Worm (Caenorhabditis elegans): Measurements from ENCODE around the gene mct-5.

Gene mct-5

DNA sequence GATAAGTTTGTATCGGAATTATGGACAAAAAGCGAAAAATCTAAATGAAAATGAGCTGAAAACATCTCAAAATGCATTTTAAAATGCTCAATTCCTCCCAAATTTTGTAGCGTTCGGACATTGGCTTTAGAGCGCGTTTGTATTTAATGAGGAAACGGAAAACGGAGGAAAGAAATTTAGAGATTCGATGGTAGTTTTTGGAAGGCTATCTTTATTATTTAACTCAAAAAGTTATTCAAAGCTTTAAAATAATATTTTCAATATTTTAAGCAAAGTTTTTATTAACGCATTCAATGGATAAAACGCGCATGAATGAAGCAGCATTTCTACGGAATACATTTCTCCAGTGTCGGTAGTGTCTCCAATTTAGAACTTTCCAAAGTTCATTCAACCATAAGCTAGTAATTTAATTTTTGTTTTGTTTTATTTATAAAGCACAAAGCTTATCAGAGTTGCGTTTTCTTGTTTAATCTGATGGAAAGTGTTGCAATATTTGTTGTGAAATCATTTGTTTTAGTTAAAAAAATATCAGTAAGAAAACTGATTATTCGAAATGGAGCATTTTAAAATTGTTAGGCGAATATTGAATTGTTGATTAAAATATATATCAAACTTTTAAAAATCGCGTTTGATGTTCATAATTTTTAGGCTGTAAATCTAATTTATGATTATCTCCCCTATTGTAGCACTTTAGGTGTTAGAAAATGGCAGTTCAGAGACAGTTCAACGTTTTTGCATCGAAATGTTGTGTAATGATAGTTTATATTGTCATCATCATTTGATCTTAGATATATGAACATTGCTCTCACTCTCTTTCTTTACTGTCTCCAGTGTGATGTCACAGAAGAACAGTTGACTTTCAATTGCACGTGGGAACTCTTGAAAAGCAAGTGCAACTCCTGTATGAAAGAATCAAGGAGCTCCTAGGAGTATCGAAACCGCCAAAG lies 25.5 kb downstream of the mct-5 start (continued):
- TF ChIP-seq D1046.2 (GFP tag; IDR thresholded peaks at IDR 0.05) (no peak), attf-4 (tag; optimal IDR thresholded peaks at IDR 0.05) (no peak), lin-29 (GFP tag; IDR thresholded peaks at IDR 0.05) (no peak), ztf-11 (tag; optimal IDR thresholded peaks at IDR 0.05) (no peak), nhr-28 (tag; optimal IDR thresholded peaks at IDR 0.05) (peak; percentile 65), nhr-77 (tag; optimal IDR thresholded peaks at IDR 0.05) (peak; percentile 38), F44E2.7 (GFP tag; IDR thresholded peaks at IDR 0.05) (no peak), pha-4 (GFP tag; IDR thresholded peaks at IDR 0.05) (no peak), pha-4 (tag; optimal IDR thresholded peaks at IDR 0.05) (peak; percentile 35), Y5F2A.4 (GFP tag; optimal IDR thresholded peaks at IDR 0.05) (no peak), hmg-1.1 (GFP tag; IDR thresholded peaks at IDR 0.05) (0 out of 2 replicates have a peak, but pooled peaks have one; percentile 23), ama-1 (optimal IDR thresholded peaks at IDR 0.05) (no peak), zfp-3 (GFP tag; conservative IDR thresholded peaks at IDR 0.05) (no peak), nhr-237 (tag; optimal IDR thresholded peaks at IDR 0.05) (no peak), daf-16 (GFP tag; optimal IDR thresholded peaks at IDR 0.05) (no peak), daf-16 (tag; optimal IDR thresholded peaks at IDR 0.05) (peak; percentile 59)

DNA sequence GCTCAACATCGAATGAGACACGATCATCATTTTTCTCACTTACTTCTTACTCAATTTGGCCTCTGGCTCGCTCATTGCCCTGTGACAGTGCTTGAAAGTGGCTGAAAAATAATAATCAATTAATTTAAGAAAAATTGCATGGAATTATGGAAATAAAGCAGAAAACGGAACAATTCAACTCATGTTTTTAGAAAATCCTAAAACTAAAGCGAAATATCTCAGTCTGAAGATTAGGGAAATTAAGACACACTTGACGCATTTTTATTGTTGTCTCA lies 26.1 kb downstream of the mct-5 start, which contains the start of gene kars-1:
Gene kars-1 (minus strand): TSS at position 101 of the 275 bp plus-strand sequence.
- no peak for TF ChIP-seq saeg-2 (GFP tag; IDR thresholded peaks at IDR 0.05)
- TF ChIP-seq F49E8.2 (tag; optimal IDR thresholded peaks at IDR 0.05; ENCODE audit: borderline replicate concordance) = no peak
- no peak for TF ChIP-seq ctbp-1 (GFP tag; IDR thresholded peaks at IDR 0.05)
- no peak for TF ChIP-seq nhr-10 (tag; optimal IDR thresholded peaks at IDR 0.05)
- no peak for TF ChIP-seq T20F7.1 (GFP tag; optimal IDR thresholded peaks at IDR 0.05)
- TF ChIP-seq Y5F2A.4 (GFP tag; optimal IDR thresholded peaks at IDR 0.05) = no peak
- no peak for TF ChIP-seq pha-4 (GFP tag; IDR thresholded peaks at IDR 0.05)
- no peak for TF ChIP-seq pha-4 (tag; optimal IDR thresholded peaks at IDR 0.05)
- no peak for TF ChIP-seq mdt-29 (GFP tag; IDR thresholded peaks at IDR 0.05)
- TF ChIP-seq vab-7 (GFP tag; IDR thresholded peaks at IDR 0.05) = no peak
- TF ChIP-seq ZK546.5 (tag; optimal IDR thresholded peaks at IDR 0.05) = no peak
- no peak for TF ChIP-seq nhr-48 (tag; optimal IDR thresholded peaks at IDR 0.05)

DNA sequence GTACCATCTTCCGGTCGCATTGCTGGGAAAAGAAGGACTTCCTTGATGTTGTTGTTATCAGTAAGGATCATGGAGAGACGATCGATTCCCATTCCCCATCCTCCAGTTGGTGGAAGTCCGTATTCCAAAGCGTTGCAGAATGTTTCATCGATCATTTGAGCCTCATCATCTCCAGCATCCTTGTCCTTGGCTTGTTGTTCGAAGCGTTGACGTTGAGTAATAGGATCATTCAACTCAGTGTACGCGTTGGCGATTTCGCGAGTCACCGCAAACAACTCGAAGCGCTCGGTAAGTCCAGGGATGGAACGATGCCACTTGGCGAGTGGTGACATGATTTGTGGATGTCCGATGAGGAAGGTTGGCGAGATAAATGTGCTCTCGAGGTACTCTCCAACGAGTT lies 28.0 kb downstream of the mct-5 start:
- TF ChIP-seq nhr-111 (GFP tag; optimal IDR thresholded peaks at IDR 0.05) (no peak), dmd-8 (GFP tag; IDR thresholded peaks at IDR 0.05) (no peak), F37D6.2 (tag; optimal IDR thresholded peaks at IDR 0.05) (no peak), ctbp-1 (GFP tag; IDR thresholded peaks at IDR 0.05) (no peak), lin-38 (GFP tag; IDR thresholded peaks at IDR 0.05) (no peak), attf-4 (tag; optimal IDR thresholded peaks at IDR 0.05) (no peak), pha-4 (GFP tag; IDR thresholded peaks at IDR 0.05) (no peak), pha-4 (tag; optimal IDR thresholded peaks at IDR 0.05) (no peak), D1046.2 (GFP tag; IDR thresholded peaks at IDR 0.05) (no peak), dve-1 (tag; optimal IDR thresholded peaks at IDR 0.05; ENCODE audit: insufficient read depth) (no peak), mxl-3 (GFP tag; optimal IDR thresholded peaks at IDR 0.05) (no peak), fkh-10 (GFP tag; optimal IDR thresholded peaks at IDR 0.05) (no peak), set-16 (GFP tag; IDR thresholded peaks at IDR 0.05) (no peak), unc-62 (GFP tag; optimal IDR thresholded peaks at IDR 0.05 in 1 of 2) (no peak), unc-62 (tag; optimal IDR thresholded peaks at IDR 0.05) (no peak)

DNA sequence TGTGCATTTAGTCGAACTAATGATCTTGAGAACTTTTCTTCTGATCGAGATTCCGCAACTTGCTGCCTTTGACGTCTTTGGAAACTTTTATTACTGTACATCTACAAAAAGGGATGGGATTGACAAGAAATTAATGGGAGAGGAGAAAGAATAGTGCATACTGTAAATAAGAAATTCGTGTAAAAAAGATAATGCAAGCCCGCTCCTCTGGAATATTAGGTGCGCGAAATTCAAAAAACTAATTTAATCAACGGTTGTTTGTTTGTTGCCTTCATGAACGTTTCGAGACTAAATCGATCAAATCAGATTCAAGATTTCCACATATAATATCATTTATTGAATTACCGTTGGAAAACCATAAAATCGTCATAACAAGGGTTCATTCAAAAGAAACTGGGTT lies 28.5 kb downstream of the mct-5 start, which contains the start of gene him-14:
Gene him-14 (minus strand): TSS at position 101 of the 400 bp plus-strand sequence.
- TF ChIP-seq aha-1 (tag) (peak; percentile 82), F26F4.8 (GFP tag; conservative IDR thresholded peaks at IDR 0.05) (no peak), spr-1 (tag; optimal IDR thresholded peaks at IDR 0.05) (no peak)
